Worm (Caenorhabditis elegans): ENCODE measurements around the gene H21P03.10.

DNA sequence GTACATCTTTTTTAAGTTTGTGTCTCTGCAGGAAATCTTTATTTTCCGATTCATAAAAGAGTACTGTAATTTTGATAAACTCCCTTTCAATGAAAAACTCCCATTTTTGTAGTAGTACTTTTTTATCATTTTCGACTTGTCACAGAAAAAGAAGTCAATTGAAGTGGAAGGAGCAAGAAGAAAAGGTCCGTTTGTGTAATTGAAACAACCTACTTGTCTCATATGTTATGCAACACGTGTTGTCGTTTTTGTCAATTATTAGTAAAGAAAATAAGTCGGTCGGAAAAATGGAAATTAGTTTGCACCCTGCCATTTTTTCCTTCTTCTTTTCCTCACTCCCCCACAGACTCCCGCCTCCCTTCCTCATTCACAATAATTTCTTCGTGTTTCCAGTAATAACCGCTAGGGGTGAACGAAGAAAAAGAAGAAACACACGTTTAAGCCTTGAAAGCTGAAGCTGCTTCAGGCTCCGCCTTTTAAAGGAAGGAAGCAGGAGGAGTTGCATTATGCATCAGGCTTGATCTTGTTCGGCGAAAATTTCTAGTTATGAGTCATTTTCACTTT is 41.7 kb upstream of the H21P03.10 start:
- no peak for TF ChIP-seq nhr-12 (tag; optimal IDR thresholded peaks at IDR 0.05)
- no peak for TF ChIP-seq nhr-28 (tag; optimal IDR thresholded peaks at IDR 0.05)
- no peak for TF ChIP-seq nhr-25 (tag; optimal IDR thresholded peaks at IDR 0.05)
- no peak for TF ChIP-seq ceh-82 (tag; optimal IDR thresholded peaks at IDR 0.05)
- no peak for TF ChIP-seq pha-4 (tag; optimal IDR thresholded peaks at IDR 0.05)
- TF ChIP-seq elt-3 (tag; optimal IDR thresholded peaks at IDR 0.05): no peak
- TF ChIP-seq snpc-4 (tag; optimal IDR thresholded peaks at IDR 0.05): no peak
- TF ChIP-seq ama-1 (optimal IDR thresholded peaks at IDR 0.05): no peak
- TF ChIP-seq zag-1 (tag; optimal IDR thresholded peaks at IDR 0.05): no peak
- TF ChIP-seq nhr-43 (tag; optimal IDR thresholded peaks at IDR 0.05; ENCODE audit: poor library complexity, severe bottlenecking): no peak
- no peak for TF ChIP-seq skn-1 (tag; optimal IDR thresholded peaks at IDR 0.05)
